Worm (Caenorhabditis elegans) whole organism, midembryonic: ENCODE results near the gene daf-41.

Experiments
- T22C8.4 ChIP-seq: fragments of 200-800 bp; sonication (Bioruptor generic); IDR thresholded peaks from 2 replicates; pipeline ENCODE4 v1.3.6; 2022; ENCODE audit warnings: missing genetic modification characterization, missing compliant biosample characterization
- cog-1 ChIP-seq: sonication (generic microtip); optimal IDR thresholded peaks from 2 replicates; lab custom pipeline; 2016; ENCODE audit warnings: missing genetic modification characterization, missing compliant biosample characterization
- flt-1 ChIP-seq: fragments of 200-800 bp; sonication (Bioruptor generic); IDR thresholded peaks from 2 replicates; pipeline ENCODE4 v1.3.6; 2022; ENCODE audit warnings: missing genetic modification characterization, missing compliant biosample characterization
- klf-2 ChIP-seq: fragments of 200-800 bp; sonication (Bioruptor generic); conservative IDR thresholded peaks from 2 replicates; pipeline ENCODE4 v1.3.6; 2022; ENCODE audit warnings: missing genetic modification reagents, missing genetic modification characterization, missing compliant biosample characterization
- med-1 ChIP-seq: sonication (generic microtip); optimal IDR thresholded peaks from 2 replicates; lab custom pipeline; 2017; ENCODE audit warnings: missing genetic modification characterization, mild to moderate bottlenecking, missing compliant biosample characterization, antibody characterized with exemption, missing genetic modification reagents; ENCODE audit not compliant: insufficient read depth
- ref-1 ChIP-seq: fragments of 200-800 bp; sonication (Bioruptor generic); conservative IDR thresholded peaks from 2 replicates; pipeline ENCODE4 v1.3.6; 2022; ENCODE audit warnings: missing genetic modification reagents, missing genetic modification characterization, missing compliant biosample characterization
- tab-1 ChIP-seq: fragments of 200-800 bp; sonication (Bioruptor generic); IDR thresholded peaks from 2 replicates; pipeline ENCODE4 v1.3.6; 2022; ENCODE audit warnings: missing genetic modification characterization, missing compliant biosample characterization
- ztf-23 ChIP-seq: fragments of 200-800 bp; sonication (Bioruptor generic); IDR thresholded peaks from 2 replicates; pipeline ENCODE4 v1.3.6; 2022; ENCODE audit warnings: missing genetic modification reagents, missing genetic modification characterization, missing compliant biosample characterization
- ztf-29 ChIP-seq: fragments of 200-800 bp; sonication (Bioruptor generic); IDR thresholded peaks from 2 replicates; pipeline ENCODE4 v1.3.6; 2022; ENCODE audit warnings: missing genetic modification reagents, missing genetic modification characterization, missing compliant biosample characterization

The daf-41 gene

ce11 chrIII:5274250-5274649, 315 bp downstream of the daf-41 start:
- no peak for TF ChIP-seq klf-2 (GFP tag; lab: Robert Waterston, UW)
- no peak for TF ChIP-seq ztf-29 (GFP tag; lab: Robert Waterston, UW)
- no peak for TF ChIP-seq flt-1 (GFP tag; lab: Robert Waterston, UW)
- no peak for TF ChIP-seq tab-1 (GFP tag; lab: Robert Waterston, UW)
- TF ChIP-seq med-1, result no peak
- TF ChIP-seq cog-1 (tag; lab: Kevin White, UChicago), result no peak
- TF ChIP-seq ref-1, result no peak
- no peak for TF ChIP-seq T22C8.4 (GFP tag; lab: Robert Waterston, UW)
- no peak for TF ChIP-seq ztf-23 (GFP tag; lab: Robert Waterston, UW)

DNA sequence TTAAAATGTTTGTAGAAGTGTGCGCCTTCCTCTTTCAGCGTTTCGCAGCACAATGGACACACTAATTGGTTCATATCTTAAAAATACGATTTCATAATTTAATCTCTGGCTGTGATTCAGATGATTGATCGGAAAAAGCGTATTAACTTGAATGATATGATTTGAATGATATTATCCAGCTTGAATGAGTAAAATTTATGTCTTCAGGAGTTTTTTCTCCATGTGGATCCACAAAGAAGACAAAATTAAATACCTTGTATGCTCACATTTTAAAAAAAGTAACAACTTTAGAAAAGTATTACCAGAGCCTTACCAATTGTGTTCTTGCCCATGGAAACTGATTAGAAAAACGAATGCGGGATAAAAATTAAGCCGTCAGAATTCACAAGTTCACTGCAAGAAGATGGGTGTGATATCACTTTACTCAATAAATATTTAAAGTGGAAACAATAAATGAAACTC, 1.1 kb downstream of the daf-41 start, which contains the start of gene ztf-8:
Gene ztf-8 (minus strand): TSS at position 76 of the 462 bp plus-strand sequence.
- TF ChIP-seq ref-1 (no peak), cog-1 (tag; lab: Kevin White, UChicago) (no peak), ztf-29 (GFP tag; lab: Robert Waterston, UW) (no peak), ztf-23 (GFP tag; lab: Robert Waterston, UW) (no peak)

DNA sequence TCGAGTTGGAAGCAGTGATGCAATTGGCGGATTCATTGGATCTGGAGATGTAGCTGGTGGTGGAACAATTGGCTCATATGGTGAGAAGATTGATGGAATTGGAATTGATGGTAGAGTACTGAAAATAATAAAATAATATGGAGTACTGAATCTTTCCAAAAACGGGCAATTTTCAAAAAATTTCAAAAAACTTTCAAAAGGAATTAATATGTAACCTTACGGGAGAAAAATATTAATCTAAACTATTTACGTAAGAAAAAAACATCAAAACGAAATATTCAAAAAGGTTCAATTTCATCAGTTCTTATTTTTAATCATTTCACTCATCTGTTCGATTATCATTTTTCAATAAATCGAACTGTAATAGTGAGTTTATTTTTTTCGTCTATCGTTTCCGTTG, 4.8 kb downstream of the daf-41 start, which contains the start of gene ZC395.4:
Gene ZC395.4 (plus strand): TSS at position 301 of the 400 bp plus-strand sequence.
- TF ChIP-seq flt-1 (GFP tag; lab: Robert Waterston, UW) (no peak), klf-2 (GFP tag; lab: Robert Waterston, UW) (no peak), cog-1 (tag; lab: Kevin White, UChicago) (no peak), ztf-29 (GFP tag; lab: Robert Waterston, UW) (no peak), T22C8.4 (GFP tag; lab: Robert Waterston, UW) (no peak), med-1 (no peak), ztf-23 (GFP tag; lab: Robert Waterston, UW) (no peak), ref-1 (no peak), tab-1 (GFP tag; lab: Robert Waterston, UW) (no peak)

- TF ChIP-seq cog-1 (tag; lab: Kevin White, UChicago), result no peak
- no peak for TF ChIP-seq ref-1
- no peak for TF ChIP-seq ztf-29 (GFP tag; lab: Robert Waterston, UW)
- TF ChIP-seq tab-1 (GFP tag; lab: Robert Waterston, UW), result no peak
- no peak for TF ChIP-seq T22C8.4 (GFP tag; lab: Robert Waterston, UW)
- no peak for TF ChIP-seq flt-1 (GFP tag; lab: Robert Waterston, UW)
- TF ChIP-seq ztf-23 (GFP tag; lab: Robert Waterston, UW), result no peak
- TF ChIP-seq klf-2 (GFP tag; lab: Robert Waterston, UW), result no peak
- no peak for TF ChIP-seq med-1
Measured at ce11 chrIII:5268486-5268885, 6.1 kb downstream of the daf-41 start.

DNA sequence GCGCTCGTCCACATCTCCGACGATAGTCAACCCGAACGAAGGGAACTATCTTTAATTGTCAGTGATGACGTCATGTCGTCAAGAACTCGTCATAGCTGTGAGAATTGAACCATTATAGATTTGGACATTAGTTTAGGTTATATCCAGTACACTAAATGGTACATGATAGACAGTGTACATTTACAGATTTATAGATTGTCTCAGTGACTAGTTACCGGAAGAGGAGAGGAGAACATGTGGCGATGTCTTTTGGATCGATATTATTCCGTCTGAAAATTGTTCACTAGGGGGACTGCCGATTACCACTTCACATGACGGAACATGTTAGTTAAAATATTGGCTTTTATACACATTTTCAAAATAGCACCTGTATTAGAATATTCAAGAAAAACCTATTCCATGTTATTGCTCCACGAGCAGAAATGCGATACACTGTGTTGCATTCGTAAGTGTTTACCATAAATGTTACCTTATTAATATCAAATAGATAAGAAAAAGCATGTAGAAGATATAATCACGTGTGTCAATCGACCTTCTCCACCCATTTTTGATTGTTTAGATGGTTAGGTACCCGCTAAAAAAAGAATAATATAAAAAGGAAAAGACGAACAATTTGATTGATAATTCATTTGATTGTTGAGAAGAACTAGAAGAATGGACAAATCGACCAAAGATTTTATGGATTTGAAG, 7.2 kb downstream of the daf-41 start, which contains the start of gene ZC395.5:
Gene ZC395.5 (plus strand): TSS at position 632 of the 690 bp plus-strand sequence.
- TF ChIP-seq klf-2 (GFP tag; lab: Robert Waterston, UW) (no peak), ztf-29 (GFP tag; lab: Robert Waterston, UW) (no peak), ztf-23 (GFP tag; lab: Robert Waterston, UW) (no peak), cog-1 (tag; lab: Kevin White, UChicago) (no peak), flt-1 (GFP tag; lab: Robert Waterston, UW) (no peak), med-1 (no peak), tab-1 (GFP tag; lab: Robert Waterston, UW) (no peak), ref-1 (no peak), T22C8.4 (GFP tag; lab: Robert Waterston, UW) (no peak)

ce11 chrIII:5264813-5265212, 9.8 kb downstream of the daf-41 start, which contains the start of gene gro-1:
Gene gro-1, plus strand, starts transcription at chrIII:5265113.
- TF ChIP-seq med-1, result no peak

ce11 chrIII:5263299-5263993, 11.1 kb downstream of the daf-41 start, which contains the start of the genes C34E10.9 and hap-1:
Gene C34E10.9, minus strand, starts transcription at chrIII:5263399.
Gene hap-1, plus strand, starts transcription at chrIII:5263943.
- TF ChIP-seq T22C8.4 (GFP tag; lab: Robert Waterston, UW) (no peak), ref-1 (no peak), cog-1 (tag; lab: Kevin White, UChicago) (no peak), tab-1 (GFP tag; lab: Robert Waterston, UW) (no peak), ztf-23 (GFP tag; lab: Robert Waterston, UW) (no peak), med-1 (no peak), flt-1 (GFP tag; lab: Robert Waterston, UW) (no peak), ztf-29 (GFP tag; lab: Robert Waterston, UW) (no peak), klf-2 (GFP tag; lab: Robert Waterston, UW) (no peak)

- TF ChIP-seq med-1 (no peak), ref-1 (no peak), ztf-23 (GFP tag; lab: Robert Waterston, UW) (no peak), flt-1 (GFP tag; lab: Robert Waterston, UW) (no peak), cog-1 (tag; lab: Kevin White, UChicago) (no peak), ztf-29 (GFP tag; lab: Robert Waterston, UW) (no peak), klf-2 (GFP tag; lab: Robert Waterston, UW) (no peak), tab-1 (GFP tag; lab: Robert Waterston, UW) (no peak), T22C8.4 (GFP tag; lab: Robert Waterston, UW) (no peak)
Measured at ce11 chrIII:5260394-5260793, 14.2 kb downstream of the daf-41 start, which contains the start of gene gop-3. Gene gop-3, plus strand, starts transcription at chrIII:5260694.

- TF ChIP-seq cog-1 (tag; lab: Kevin White, UChicago), result no peak
- no peak for TF ChIP-seq klf-2 (GFP tag; lab: Robert Waterston, UW)
- no peak for TF ChIP-seq tab-1 (GFP tag; lab: Robert Waterston, UW)
- TF ChIP-seq ztf-29 (GFP tag; lab: Robert Waterston, UW), result no peak
- no peak for TF ChIP-seq ztf-23 (GFP tag; lab: Robert Waterston, UW)
- no peak for TF ChIP-seq T22C8.4 (GFP tag; lab: Robert Waterston, UW)
- TF ChIP-seq flt-1 (GFP tag; lab: Robert Waterston, UW), result no peak
- TF ChIP-seq med-1, result no peak
- no peak for TF ChIP-seq ref-1
Measured at ce11 chrIII:5258918-5259317, 15.6 kb downstream of the daf-41 start, which contains the start of gene gop-2. Gene gop-2, plus strand, starts transcription at chrIII:5259023.
